Fruit fly (Drosophila melanogaster) Kc167 (cell line): ENCODE data around the gene mRpL55.

Experiments
- Myc ChIP-seq: fragments of >200 bp; optimal IDR thresholded peaks from 2 replicates; lab custom pipeline; 2017; ENCODE audit warnings: missing external identifiers
- Sin3A ChIP-seq: fragments of >200 bp; optimal IDR thresholded peaks from 2 replicates; lab custom pipeline; 2018; ENCODE audit warnings: missing external identifiers
- h ChIP-seq: fragments of >200 bp; optimal IDR thresholded peaks from 3 replicates; lab custom pipeline; 2018; ENCODE audit warnings: missing external identifiers
- insv ChIP-seq: fragments of >200 bp; optimal IDR thresholded peaks from 3 replicates; lab custom pipeline; 2018; ENCODE audit warnings: missing external identifiers
- psq ChIP-seq: fragments of >200 bp; optimal IDR thresholded peaks from 2 replicates; lab custom pipeline; 2017; ENCODE audit warnings: missing external identifiers
- ttk ChIP-seq: sonication (Bioruptor generic); optimal IDR thresholded peaks from 2 replicates; lab custom pipeline; 2017; ENCODE audit warnings: missing external identifiers

- TF ChIP-seq h (lab: Kevin White, UChicago) = no peak
- no peak for TF ChIP-seq psq (lab: Kevin White, UChicago)
- no peak for TF ChIP-seq ttk
- TF ChIP-seq insv (lab: Kevin White, UChicago) = no peak
- no peak for TF ChIP-seq Myc (lab: Kevin White, UChicago)
- no peak for TF ChIP-seq Sin3A (lab: Kevin White, UChicago)
Measured at dm6 chr3R:19064037-19064664, 30.6 kb downstream of the mRpL55 start.
